Worm (Caenorhabditis elegans): ENCODE results near the gene hach-1.

Gene hach-1

DNA sequence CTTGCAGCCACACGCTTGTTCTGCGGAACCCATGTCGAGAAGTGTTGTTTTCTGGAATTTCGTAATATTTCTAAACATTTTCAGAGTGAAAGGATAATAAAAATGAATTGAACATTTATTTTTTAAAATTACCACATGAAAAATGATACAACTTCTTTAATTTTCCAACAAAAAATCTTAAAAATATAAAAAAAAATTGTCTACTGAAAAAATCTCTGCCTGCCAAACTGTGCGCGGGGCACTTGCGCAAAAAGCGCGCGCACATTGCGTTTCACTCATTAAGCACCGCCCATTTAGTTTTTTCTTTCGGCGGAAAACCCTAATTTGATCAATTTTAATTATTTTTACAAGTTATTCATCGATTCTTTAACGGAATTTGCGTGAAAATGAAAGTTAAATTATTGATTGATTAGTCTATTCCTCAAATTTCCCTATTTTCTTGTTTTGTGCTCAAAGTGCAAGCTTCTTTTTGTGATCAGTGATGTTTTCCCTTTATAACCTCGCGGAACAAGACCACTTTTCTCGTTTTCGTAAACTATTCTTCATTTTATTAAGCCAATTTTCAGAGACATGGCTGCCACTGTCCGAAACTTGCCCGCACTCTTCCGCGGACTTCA, at the start of gene hach-1, which contains the start of gene nmad-1 (continued):
- TF ChIP-seq xbp-1 (tag; optimal IDR thresholded peaks at IDR 0.05) (peak; percentile 82), fkh-8 (tag; optimal IDR thresholded peaks at IDR 0.05) (peak; percentile 23), tbx-2 (tag; optimal IDR thresholded peaks at IDR 0.05) (peak; percentile 72), hlh-4 (tag; optimal IDR thresholded peaks at IDR 0.05) (no peak), ztf-4 (tag; optimal IDR thresholded peaks at IDR 0.05) (peak; percentile 63), lir-3 (tag; optimal IDR thresholded peaks at IDR 0.05; ENCODE audit: poor library complexity) (peak; percentile 67), irx-1 (tag; optimal IDR thresholded peaks at IDR 0.05) (peak; percentile 56), zip-4 (GFP tag; optimal IDR thresholded peaks at IDR 0.05) (peak; percentile 58), pqm-1 (tag; optimal IDR thresholded peaks at IDR 0.05) (no peak), elt-2 (tag; optimal IDR thresholded peaks at IDR 0.05) (peak; percentile 64), unc-86 (tag; optimal IDR thresholded peaks at IDR 0.05) (peak; percentile 68), grh-1 (GFP tag; IDR thresholded peaks at IDR 0.05) (peak; percentile 52; the same call in 1 of the 2 replicates), skn-1 (tag; optimal IDR thresholded peaks at IDR 0.05) (peak; percentile 52), nhr-12 (tag; optimal IDR thresholded peaks at IDR 0.05) (no peak), hpl-2 (GFP tag; optimal IDR thresholded peaks at IDR 0.05) (no peak), aly-2 (tag; optimal IDR thresholded peaks at IDR 0.05) (no peak), pag-3 (tag; optimal IDR thresholded peaks at IDR 0.05; ENCODE audit: borderline replicate concordance, insufficient read depth) (no peak), nhr-20 (tag; optimal IDR thresholded peaks at IDR 0.05) (peak; percentile 90), snu-23 (GFP tag; optimal IDR thresholded peaks at IDR 0.05) (peak; percentile 89), nhr-85 (tag) (peak; percentile 89), aha-1 (tag; optimal IDR thresholded peaks at IDR 0.05) (no peak), lin-39 (tag; optimal IDR thresholded peaks at IDR 0.05) (peak; percentile 69), egl-27 (tag; optimal IDR thresholded peaks at IDR 0.05) (no peak), nhr-47 (tag; optimal IDR thresholded peaks at IDR 0.05) (peak; percentile 80), ceh-63 (GFP tag; optimal IDR thresholded peaks at IDR 0.05) (no peak), sptf-1 (tag; optimal IDR thresholded peaks at IDR 0.05) (no peak), ces-1 (GFP tag; optimal IDR thresholded peaks at IDR 0.05) (no peak), swsn-7 (tag; optimal IDR thresholded peaks at IDR 0.05) (peak; percentile 84), ceh-8 (GFP tag; optimal IDR thresholded peaks at IDR 0.05) (peak; percentile 74), ets-5 (GFP tag; IDR thresholded peaks at IDR 0.05) (no peak), lin-35 (GFP tag; optimal IDR thresholded peaks at IDR 0.05) (peak; percentile 44 to 64), zag-1 (tag; optimal IDR thresholded peaks at IDR 0.05) (no peak), mep-1 (tag; optimal IDR thresholded peaks at IDR 0.05) (peak; percentile 75)

DNA sequence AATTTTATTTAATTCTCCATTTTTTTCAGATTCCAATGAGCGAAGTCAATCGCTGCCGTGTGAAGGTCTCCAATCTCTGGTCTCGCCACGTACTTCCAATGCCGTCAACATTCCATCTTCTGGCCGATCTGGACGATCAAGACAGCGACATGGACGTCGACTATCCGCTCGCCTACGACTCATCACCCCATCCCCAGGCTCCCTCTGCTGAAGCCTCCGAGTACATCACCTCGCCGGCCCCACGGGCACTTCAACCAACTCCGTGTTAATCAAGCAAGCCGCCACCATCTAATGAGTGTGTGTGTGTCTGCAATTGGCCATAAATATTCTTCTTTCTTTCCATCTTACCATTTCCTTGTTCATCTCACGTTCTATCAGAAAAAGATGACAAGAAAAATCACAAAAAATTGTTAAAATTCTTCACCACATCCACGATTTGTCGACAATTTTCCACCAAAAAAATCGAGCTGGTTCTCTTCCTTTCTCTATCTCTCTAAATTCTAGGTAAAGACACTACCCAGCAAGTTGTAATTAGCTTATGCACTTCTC, 49.7 kb upstream of the hach-1 start:
- TF ChIP-seq aly-2 (tag; optimal IDR thresholded peaks at IDR 0.05) (peak; percentile 76), swsn-7 (tag; optimal IDR thresholded peaks at IDR 0.05) (no peak), lir-3 (tag; optimal IDR thresholded peaks at IDR 0.05; ENCODE audit: poor library complexity) (peak; percentile 5), aha-1 (tag; optimal IDR thresholded peaks at IDR 0.05) (no peak), ceh-63 (GFP tag; optimal IDR thresholded peaks at IDR 0.05) (no peak), irx-1 (tag; optimal IDR thresholded peaks at IDR 0.05) (no peak), nhr-19 (GFP tag; conservative IDR thresholded peaks at IDR 0.05) (no peak), ceh-88 (GFP tag; IDR thresholded peaks at IDR 0.05) (no peak), zag-1 (tag; optimal IDR thresholded peaks at IDR 0.05) (no peak), blmp-1 (tag; optimal IDR thresholded peaks at IDR 0.05) (no peak), efl-1 (optimal IDR thresholded peaks at IDR 0.05) (no peak), efl-1 (GFP tag; optimal IDR thresholded peaks at IDR 0.05 in 1 of 2) (peak in 1 of 2 experiments; percentile 90), lin-13 (GFP tag; optimal IDR thresholded peaks at IDR 0.05) (no peak)
